Worm (Caenorhabditis elegans): Measurements from ENCODE around the gene F46G11.2.

The F46G11.2 gene

ce11 chrX:5801156-5801592 is 13.2 kb downstream of the F46G11.2 start (continued):
- peak; percentile 76 for TF ChIP-seq unc-86 (tag; optimal IDR thresholded peaks at IDR 0.05)
- peak; percentile 69 for TF ChIP-seq sox-4 (tag; optimal IDR thresholded peaks at IDR 0.05)
- peak in 1 of 2 experiments; percentile 82 for TF ChIP-seq mdl-1 (tag; optimal IDR thresholded peaks at IDR 0.05)
- TF ChIP-seq pax-3 (tag; optimal IDR thresholded peaks at IDR 0.05): peak; percentile 82
- peak; percentile 80; the same call in 1 of the 2 replicates for TF ChIP-seq ceh-88 (GFP tag; IDR thresholded peaks at IDR 0.05)
- no peak for TF ChIP-seq unc-30 (tag; optimal IDR thresholded peaks at IDR 0.05)
- peak in 3 of 6 experiments; percentile 33 to 87 (median 80) for TF ChIP-seq elt-3 (tag; optimal IDR thresholded peaks at IDR 0.05)
- TF ChIP-seq ceh-90 (tag; optimal IDR thresholded peaks at IDR 0.05): peak; percentile 39
- peak; percentile 74 for TF ChIP-seq elt-2 (tag; optimal IDR thresholded peaks at IDR 0.05)
- TF ChIP-seq nhr-28 (tag; optimal IDR thresholded peaks at IDR 0.05): no peak
- TF ChIP-seq grh-1 (GFP tag; IDR thresholded peaks at IDR 0.05): peak; percentile 70
- TF ChIP-seq pqm-1 (tag; optimal IDR thresholded peaks at IDR 0.05): no peak
- peak; percentile 95 for TF ChIP-seq dsc-1 (tag; optimal IDR thresholded peaks at IDR 0.05)
- peak; percentile 55 for TF ChIP-seq lin-13 (GFP tag; optimal IDR thresholded peaks at IDR 0.05)
- TF ChIP-seq C16A3.4 (tag; optimal IDR thresholded peaks at IDR 0.05): peak; percentile 87
- TF ChIP-seq ztf-11 (tag; optimal IDR thresholded peaks at IDR 0.05): peak in 1 of 2 experiments; percentile 59
- peak; percentile 55 for TF ChIP-seq unc-98 (GFP tag; IDR thresholded peaks at IDR 0.05)
- peak; percentile 93 for TF ChIP-seq mep-1 (tag; optimal IDR thresholded peaks at IDR 0.05)
- TF ChIP-seq mab-9 (GFP tag; IDR thresholded peaks at IDR 0.05): peak; percentile 77; the same call in 1 of the 2 replicates
- TF ChIP-seq ceh-8 (GFP tag; optimal IDR thresholded peaks at IDR 0.05): peak; percentile 82
- TF ChIP-seq unc-130 (tag; optimal IDR thresholded peaks at IDR 0.05): no peak
- peak; percentile 61 to 83 (median 77) for TF ChIP-seq ceh-82 (tag; optimal IDR thresholded peaks at IDR 0.05)
- peak; percentile 60 for TF ChIP-seq vab-15 (tag; optimal IDR thresholded peaks at IDR 0.05)
- TF ChIP-seq snu-23 (GFP tag; optimal IDR thresholded peaks at IDR 0.05): peak; percentile 96
- no peak for TF ChIP-seq alr-1 (tag; optimal IDR thresholded peaks at IDR 0.05; ENCODE audit: borderline replicate concordance)
- TF ChIP-seq egl-13 (tag; optimal IDR thresholded peaks at IDR 0.05): peak; percentile 78
- peak; percentile 78 for TF ChIP-seq zip-4 (GFP tag; optimal IDR thresholded peaks at IDR 0.05)
- no peak for TF ChIP-seq ceh-63 (GFP tag; optimal IDR thresholded peaks at IDR 0.05)
- peak; percentile 81 for TF ChIP-seq sup-37 (GFP tag; optimal IDR thresholded peaks at IDR 0.05)
- no peak for TF ChIP-seq unc-62 (GFP tag; optimal IDR thresholded peaks at IDR 0.05)
- TF ChIP-seq ets-5 (GFP tag; IDR thresholded peaks at IDR 0.05): no peak
- TF ChIP-seq nhr-85 (tag): peak; percentile 91
- TF ChIP-seq nhr-90 (tag; optimal IDR thresholded peaks at IDR 0.05; ENCODE audit: poor library complexity): peak; percentile 94
- peak; percentile 82 for TF ChIP-seq fos-1 (tag; optimal IDR thresholded peaks at IDR 0.05)
- peak; percentile 93 for TF ChIP-seq nhr-20 (tag; optimal IDR thresholded peaks at IDR 0.05)
- TF ChIP-seq Y116A8C.19 (tag; optimal IDR thresholded peaks at IDR 0.05; ENCODE audit: borderline replicate concordance): no peak
- peak; percentile 4 for TF ChIP-seq mef-2 (tag; optimal IDR thresholded peaks at IDR 0.05)
- peak; percentile 28 for TF ChIP-seq nhr-12 (tag; optimal IDR thresholded peaks at IDR 0.05)
- peak; percentile 88 for TF ChIP-seq jun-1 (tag; optimal IDR thresholded peaks at IDR 0.05)
- TF ChIP-seq efl-1 (optimal IDR thresholded peaks at IDR 0.05): peak; percentile 54 to 58
- peak; percentile 26 to 95 for TF ChIP-seq efl-1 (GFP tag; optimal IDR thresholded peaks at IDR 0.05 in 1 of 2)
- no peak for TF ChIP-seq ama-1 (optimal IDR thresholded peaks at IDR 0.05)
- TF ChIP-seq C34B4.2 (tag; optimal IDR thresholded peaks at IDR 0.05): no peak
- TF ChIP-seq skn-1 (tag; optimal IDR thresholded peaks at IDR 0.05): peak; percentile 74
- TF ChIP-seq lin-39 (tag; optimal IDR thresholded peaks at IDR 0.05): peak; percentile 59
